Worm (Caenorhabditis elegans): ENCODE results near the gene vap-2.
A peak's percentile ranks its signal among the peaks of the same experiment; 100 is the strongest.

Gene vap-2

ce11 chrX:10770988-10771496, 21.3 kb downstream of the vap-2 start:
- TF ChIP-seq ceh-39 (tag; optimal IDR thresholded peaks at IDR 0.05) (no peak), drap-1 (GFP tag; optimal IDR thresholded peaks at IDR 0.05) (no peak), unc-62 (GFP tag; optimal IDR thresholded peaks at IDR 0.05) (peak; percentile 34), mep-1 (tag; optimal IDR thresholded peaks at IDR 0.05) (no peak), lsy-2 (tag; optimal IDR thresholded peaks at IDR 0.05) (peak; percentile 5), sptf-1 (tag; optimal IDR thresholded peaks at IDR 0.05) (peak; percentile 6), ces-1 (GFP tag; optimal IDR thresholded peaks at IDR 0.05) (peak; percentile 61), hlh-1 (tag; optimal IDR thresholded peaks at IDR 0.05) (peak; percentile 69), unc-120 (tag; optimal IDR thresholded peaks at IDR 0.05; ENCODE audit: poor library complexity, severe bottlenecking) (peak; percentile 89), nhr-237 (tag; optimal IDR thresholded peaks at IDR 0.05) (no peak), blmp-1 (tag; optimal IDR thresholded peaks at IDR 0.05) (peak; percentile 25)

ce11 chrX:10769959-10770358, 22.4 kb downstream of the vap-2 start:
- TF ChIP-seq lin-13 (tag; optimal IDR thresholded peaks at IDR 0.05) (no peak), pha-4 (tag; optimal IDR thresholded peaks at IDR 0.05) (peak; percentile 66)

- TF ChIP-seq elt-3 (tag; optimal IDR thresholded peaks at IDR 0.05), result no peak
- TF ChIP-seq elt-1 (tag; optimal IDR thresholded peaks at IDR 0.05; ENCODE audit: borderline replicate concordance, insufficient read depth), result peak; percentile 93
- TF ChIP-seq ham-2 (GFP tag; optimal IDR thresholded peaks at IDR 0.05), result no peak
- no peak for TF ChIP-seq lin-32 (GFP tag; optimal IDR thresholded peaks at IDR 0.05)
- TF ChIP-seq M03D4.4 (tag; optimal IDR thresholded peaks at IDR 0.05), result no peak
Measured at ce11 chrX:10769232-10769738, 23.1 kb downstream of the vap-2 start, which contains the start of gene sma-9. Gene sma-9 (plus strand): TSS chrX:10769282.

ce11 chrX:10768289-10769153, 23.8 kb downstream of the vap-2 start:
- TF ChIP-seq elt-1 (tag; optimal IDR thresholded peaks at IDR 0.05; ENCODE audit: borderline replicate concordance, insufficient read depth) (peak; percentile 20), hlh-1 (tag; optimal IDR thresholded peaks at IDR 0.05) (peak; percentile 69), ceh-83 (GFP tag; optimal IDR thresholded peaks at IDR 0.05) (peak; percentile 5), drap-1 (GFP tag; optimal IDR thresholded peaks at IDR 0.05) (no peak)

ce11 chrX:10767669-10768068, 24.7 kb downstream of the vap-2 start:
- TF ChIP-seq elt-3 (tag; optimal IDR thresholded peaks at IDR 0.05) (no peak), hlh-1 (tag; optimal IDR thresholded peaks at IDR 0.05) (no peak), pha-4 (tag; optimal IDR thresholded peaks at IDR 0.05) (no peak), unc-120 (tag; optimal IDR thresholded peaks at IDR 0.05; ENCODE audit: poor library complexity, severe bottlenecking) (no peak), tbx-8 (GFP tag; optimal IDR thresholded peaks at IDR 0.05) (no peak), nhr-237 (tag; optimal IDR thresholded peaks at IDR 0.05) (no peak), nhr-12 (tag; optimal IDR thresholded peaks at IDR 0.05) (no peak), unc-39 (tag; optimal IDR thresholded peaks at IDR 0.05) (no peak), ces-1 (GFP tag; optimal IDR thresholded peaks at IDR 0.05) (no peak), mls-2 (tag; optimal IDR thresholded peaks at IDR 0.05) (no peak), blmp-1 (tag; optimal IDR thresholded peaks at IDR 0.05) (no peak), sptf-1 (tag; optimal IDR thresholded peaks at IDR 0.05) (no peak), bed-3 (GFP tag; optimal IDR thresholded peaks at IDR 0.05) (no peak), drap-1 (GFP tag; optimal IDR thresholded peaks at IDR 0.05) (no peak), unc-62 (GFP tag; optimal IDR thresholded peaks at IDR 0.05) (no peak), M03D4.4 (tag; optimal IDR thresholded peaks at IDR 0.05) (no peak), zip-8 (tag; optimal IDR thresholded peaks at IDR 0.05) (no peak), ceh-39 (tag; optimal IDR thresholded peaks at IDR 0.05) (no peak), ceh-43 (GFP tag; optimal IDR thresholded peaks at IDR 0.05) (no peak)
